Worm (Caenorhabditis elegans): ENCODE data around the gene dph-7.

Gene dph-7

ce11 chrIII:13310552-13310951 lies 4.4 kb upstream of the dph-7 start (continued):
- TF ChIP-seq F10B5.3 (tag; optimal IDR thresholded peaks at IDR 0.05) (no peak), egl-43 (GFP tag; IDR thresholded peaks at IDR 0.05) (no peak), zag-1 (tag; optimal IDR thresholded peaks at IDR 0.05) (no peak), daf-16 (GFP tag; optimal IDR thresholded peaks at IDR 0.05) (no peak), daf-16 (tag; optimal IDR thresholded peaks at IDR 0.05) (peak; percentile 83), F26F4.8 (GFP tag; conservative IDR thresholded peaks at IDR 0.05) (no peak), arid-1 (GFP tag; conservative IDR thresholded peaks at IDR 0.05) (no peak), mdt-29 (GFP tag; IDR thresholded peaks at IDR 0.05) (no peak), snpc-4 (tag; optimal IDR thresholded peaks at IDR 0.05) (no peak), duxl-1 (tag; optimal IDR thresholded peaks at IDR 0.05; ENCODE audit: poor library complexity) (no peak), F37D6.2 (tag; optimal IDR thresholded peaks at IDR 0.05) (no peak), ceh-62 (tag; optimal IDR thresholded peaks at IDR 0.05) (no peak), mep-1 (tag; optimal IDR thresholded peaks at IDR 0.05) (peak; percentile 6), ces-1 (GFP tag; optimal IDR thresholded peaks at IDR 0.05) (no peak), madf-5 (GFP tag; IDR thresholded peaks at IDR 0.05) (no peak), ceh-82 (tag; optimal IDR thresholded peaks at IDR 0.05) (no peak), Y75B8A.6 (GFP tag; IDR thresholded peaks at IDR 0.05) (no peak), lin-15B (tag; optimal IDR thresholded peaks at IDR 0.05) (no peak), pqm-1 (tag; optimal IDR thresholded peaks at IDR 0.05) (no peak), pha-4 (GFP tag; IDR thresholded peaks at IDR 0.05) (no peak), pha-4 (tag; optimal IDR thresholded peaks at IDR 0.05) (no peak), lsy-2 (tag; optimal IDR thresholded peaks at IDR 0.05) (peak in 1 of 2 experiments; percentile 30), dve-1 (tag; optimal IDR thresholded peaks at IDR 0.05; ENCODE audit: insufficient read depth) (peak; percentile 66), nhr-10 (tag; optimal IDR thresholded peaks at IDR 0.05) (no peak), saeg-2 (GFP tag; IDR thresholded peaks at IDR 0.05) (no peak), T20F7.1 (GFP tag; optimal IDR thresholded peaks at IDR 0.05) (no peak), nhr-237 (tag; optimal IDR thresholded peaks at IDR 0.05) (no peak), rbr-2 (tag; optimal IDR thresholded peaks at IDR 0.05) (no peak), egl-27 (tag; optimal IDR thresholded peaks at IDR 0.05) (no peak), Y5F2A.4 (GFP tag; optimal IDR thresholded peaks at IDR 0.05) (no peak)

- TF ChIP-seq zag-1 (tag; optimal IDR thresholded peaks at IDR 0.05) (no peak), mdt-29 (GFP tag; IDR thresholded peaks at IDR 0.05) (no peak), nhr-42 (GFP tag; IDR thresholded peaks at IDR 0.05) (no peak), jun-1 (tag; optimal IDR thresholded peaks at IDR 0.05) (no peak), ctbp-1 (GFP tag; IDR thresholded peaks at IDR 0.05) (no peak), hlh-30 (tag; optimal IDR thresholded peaks at IDR 0.05; ENCODE audit: insufficient read depth) (peak; percentile 27), nhr-6 (tag; optimal IDR thresholded peaks at IDR 0.05) (no peak), F26F4.8 (GFP tag; conservative IDR thresholded peaks at IDR 0.05) (no peak), mxl-2 (GFP tag; conservative IDR thresholded peaks at IDR 0.05) (no peak), ces-1 (GFP tag; optimal IDR thresholded peaks at IDR 0.05) (no peak), ceh-82 (tag; optimal IDR thresholded peaks at IDR 0.05) (no peak), snpc-1.2 (GFP tag; IDR thresholded peaks at IDR 0.05) (no peak), lin-38 (GFP tag; IDR thresholded peaks at IDR 0.05) (peak; percentile 65), nhr-25 (tag; optimal IDR thresholded peaks at IDR 0.05; ENCODE audit: borderline replicate concordance, insufficient read depth) (no peak), lsy-2 (tag; optimal IDR thresholded peaks at IDR 0.05) (peak in 1 of 2 experiments; percentile 55), ztf-7 (tag; optimal IDR thresholded peaks at IDR 0.05) (no peak), snpc-4 (tag; optimal IDR thresholded peaks at IDR 0.05) (no peak), lin-13 (GFP tag; optimal IDR thresholded peaks at IDR 0.05) (no peak), dmd-6 (GFP tag; IDR thresholded peaks at IDR 0.05) (no peak), mep-1 (tag; optimal IDR thresholded peaks at IDR 0.05) (peak; percentile 7), saeg-2 (GFP tag; IDR thresholded peaks at IDR 0.05) (no peak), unc-39 (tag; optimal IDR thresholded peaks at IDR 0.05) (no peak), unc-62 (GFP tag; optimal IDR thresholded peaks at IDR 0.05 in 1 of 2) (no peak), unc-62 (tag; optimal IDR thresholded peaks at IDR 0.05) (no peak), dve-1 (tag; optimal IDR thresholded peaks at IDR 0.05; ENCODE audit: insufficient read depth) (peak; percentile 8), dpl-1 (GFP tag; optimal IDR thresholded peaks at IDR 0.05) (peak; percentile 54), daf-16 (GFP tag; optimal IDR thresholded peaks at IDR 0.05) (no peak), daf-16 (tag; optimal IDR thresholded peaks at IDR 0.05) (no peak), hlh-11 (tag; optimal IDR thresholded peaks at IDR 0.05) (no peak), gei-8 (GFP tag; optimal IDR thresholded peaks at IDR 0.05) (no peak), nhr-237 (tag; optimal IDR thresholded peaks at IDR 0.05) (no peak), mxl-3 (GFP tag; optimal IDR thresholded peaks at IDR 0.05) (no peak), attf-4 (tag; optimal IDR thresholded peaks at IDR 0.05) (no peak), F10B5.3 (tag; optimal IDR thresholded peaks at IDR 0.05) (no peak)
Observed at ce11 chrIII:13313788-13314187, 1.1 kb upstream of the dph-7 start, which contains the start of gene Y43F4B.10. Y43F4B.10 (plus strand) TSS chrIII:13314068.
